Fruit fly (Drosophila melanogaster) Kc167 (cell line): ENCODE measurements around the gene CG14024.

ENCODE experiments used
- Myc ChIP-seq: fragments of >200 bp; optimal IDR thresholded peaks from 2 replicates; lab custom pipeline; 2017; ENCODE audit warnings: missing external identifiers
- Sin3A ChIP-seq: fragments of >200 bp; optimal IDR thresholded peaks from 2 replicates; lab custom pipeline; 2018; ENCODE audit warnings: missing external identifiers
- h ChIP-seq: fragments of >200 bp; optimal IDR thresholded peaks from 3 replicates; lab custom pipeline; 2018; ENCODE audit warnings: missing external identifiers
- insv ChIP-seq: fragments of >200 bp; optimal IDR thresholded peaks from 3 replicates; lab custom pipeline; 2018; ENCODE audit warnings: missing external identifiers
- psq ChIP-seq: fragments of >200 bp; optimal IDR thresholded peaks from 2 replicates; lab custom pipeline; 2017; ENCODE audit warnings: missing external identifiers
- ttk ChIP-seq: sonication (Bioruptor generic); optimal IDR thresholded peaks from 2 replicates; lab custom pipeline; 2017; ENCODE audit warnings: missing external identifiers

Gene CG14024

dm6 chr2L:5314630-5315159 lies at the start of gene CG14024:
CG14024 (minus strand) TSS chr2L:5314895.
- no peak for TF ChIP-seq insv
- no peak for TF ChIP-seq h
- TF ChIP-seq ttk, result no peak
- TF ChIP-seq Myc (lab: Kevin White, UChicago), result no peak
- TF ChIP-seq Sin3A (lab: Kevin White, UChicago), result no peak
- TF ChIP-seq psq (lab: Kevin White, UChicago), result no peak

dm6 chr2L:5362351-5362750 lies 47.7 kb upstream of the CG14024 start:
- TF ChIP-seq h (no peak), Sin3A (lab: Kevin White, UChicago) (no peak), psq (lab: Kevin White, UChicago) (no peak), ttk (no peak), Myc (lab: Kevin White, UChicago) (no peak), insv (no peak)

- no peak for TF ChIP-seq ttk
- no peak for TF ChIP-seq h
- TF ChIP-seq Sin3A (lab: Kevin White, UChicago), result no peak
- no peak for TF ChIP-seq psq (lab: Kevin White, UChicago)
- no peak for TF ChIP-seq insv
- TF ChIP-seq Myc (lab: Kevin White, UChicago), result no peak
These were observed 38.8 kb upstream of the CG14024 start for dm6 chr2L:5353454-5353853.

DNA sequence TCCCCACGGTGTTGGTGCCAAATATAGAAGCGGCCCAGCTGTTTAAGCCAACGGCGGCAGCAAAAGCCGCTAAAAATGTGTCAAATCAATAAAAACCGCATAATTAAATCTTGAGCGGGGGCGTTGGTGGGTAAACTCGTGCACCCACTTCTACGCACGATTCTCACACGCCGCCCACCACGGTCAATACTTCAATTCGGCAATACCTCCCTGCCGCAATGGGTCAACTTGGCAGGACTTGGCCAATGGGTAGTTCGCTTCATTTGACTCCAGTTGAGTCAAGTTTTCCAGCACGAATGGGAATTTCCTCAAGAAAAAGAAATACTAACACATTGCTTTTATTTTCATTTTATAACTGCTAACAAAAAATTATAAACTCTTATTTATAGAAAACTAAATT lies 33.9 kb upstream of the CG14024 start:
- TF ChIP-seq Myc (lab: Kevin White, UChicago) (no peak), psq (lab: Kevin White, UChicago) (no peak), Sin3A (lab: Kevin White, UChicago) (no peak), insv (no peak), h (no peak), ttk (no peak)

DNA sequence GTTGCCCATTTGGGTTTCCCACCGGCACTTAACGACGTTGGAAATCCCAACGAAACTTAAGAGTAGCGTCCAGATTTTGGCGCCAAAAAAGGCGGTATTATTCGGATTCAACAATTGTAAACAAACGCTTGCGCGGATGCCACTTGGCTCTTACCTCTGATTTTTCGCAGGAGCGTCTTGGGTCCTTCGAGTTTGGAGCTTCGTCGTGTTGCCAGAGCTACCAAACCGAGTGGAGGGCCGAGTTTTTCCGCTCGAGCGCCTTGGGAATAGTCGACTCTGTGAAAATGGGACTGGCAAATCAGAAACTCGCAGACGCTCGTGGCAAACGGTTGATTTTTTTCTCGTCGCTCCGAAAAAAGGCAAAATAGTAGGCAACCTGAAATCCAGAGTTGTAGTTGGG lies 31.2 kb upstream of the CG14024 start, which contains the start of gene nompC:
TSS of gene nompC (plus strand) at position 301 of the 400 bp plus-strand sequence.
- no peak for TF ChIP-seq Myc (lab: Kevin White, UChicago)
- no peak for TF ChIP-seq insv
- no peak for TF ChIP-seq Sin3A (lab: Kevin White, UChicago)
- no peak for TF ChIP-seq psq (lab: Kevin White, UChicago)
- no peak for TF ChIP-seq h
- no peak for TF ChIP-seq ttk

dm6 chr2L:5342119-5342817 lies 27.6 kb upstream of the CG14024 start, which contains the start of gene Acsf2:
Acsf2 (minus strand) TSS chr2L:5342234.
- TF ChIP-seq psq (lab: Kevin White, UChicago), result no peak
- TF ChIP-seq ttk, result no peak
- no peak for TF ChIP-seq Myc (lab: Kevin White, UChicago)
- no peak for TF ChIP-seq h
- no peak for TF ChIP-seq insv
- TF ChIP-seq Sin3A (lab: Kevin White, UChicago), result no peak

- no peak for TF ChIP-seq ttk
- no peak for TF ChIP-seq h
- no peak for TF ChIP-seq Sin3A (lab: Kevin White, UChicago)
These were observed 26.4 kb upstream of the CG14024 start for dm6 chr2L:5341015-5341608.

dm6 chr2L:5338721-5339036 lies 24.0 kb upstream of the CG14024 start:
- no peak for TF ChIP-seq psq (lab: Kevin White, UChicago)
- TF ChIP-seq h, result no peak
- TF ChIP-seq Myc (lab: Kevin White, UChicago), result no peak

dm6 chr2L:5338024-5338720 lies 23.5 kb upstream of the CG14024 start, which contains the start of gene fusl:
fusl (minus strand) TSS chr2L:5338073.
- TF ChIP-seq insv, result no peak
- TF ChIP-seq psq (lab: Kevin White, UChicago), result no peak
- TF ChIP-seq h, result no peak
- TF ChIP-seq Myc (lab: Kevin White, UChicago), result no peak
- TF ChIP-seq Sin3A (lab: Kevin White, UChicago), result no peak
- no peak for TF ChIP-seq ttk

- no peak for TF ChIP-seq insv
- TF ChIP-seq h, result no peak
- no peak for TF ChIP-seq Sin3A (lab: Kevin White, UChicago)
These were observed 22.5 kb upstream of the CG14024 start for dm6 chr2L:5337159-5337558.

DNA sequence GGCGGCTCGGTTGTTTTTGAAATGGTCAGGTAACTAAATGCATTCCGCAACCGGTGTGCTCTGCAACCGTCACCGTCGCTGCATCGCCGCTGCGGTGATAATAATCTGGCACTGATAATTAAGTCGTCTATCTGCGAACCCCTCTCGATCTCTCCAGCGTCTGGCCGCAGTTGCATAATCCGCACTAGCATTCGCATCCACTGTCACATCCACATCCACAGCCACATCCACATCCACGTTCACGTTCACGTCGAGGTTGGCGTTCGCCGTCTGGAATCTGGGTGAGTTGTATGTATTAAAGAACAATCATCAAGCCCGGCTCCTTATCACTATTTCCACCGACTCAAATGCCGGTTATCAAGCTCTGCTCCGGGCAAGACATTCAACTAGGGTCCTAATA lies 17.9 kb upstream of the CG14024 start:
- TF ChIP-seq ttk (no peak), insv (no peak), h (no peak), Sin3A (lab: Kevin White, UChicago) (no peak), psq (lab: Kevin White, UChicago) (no peak), Myc (lab: Kevin White, UChicago) (no peak)

DNA sequence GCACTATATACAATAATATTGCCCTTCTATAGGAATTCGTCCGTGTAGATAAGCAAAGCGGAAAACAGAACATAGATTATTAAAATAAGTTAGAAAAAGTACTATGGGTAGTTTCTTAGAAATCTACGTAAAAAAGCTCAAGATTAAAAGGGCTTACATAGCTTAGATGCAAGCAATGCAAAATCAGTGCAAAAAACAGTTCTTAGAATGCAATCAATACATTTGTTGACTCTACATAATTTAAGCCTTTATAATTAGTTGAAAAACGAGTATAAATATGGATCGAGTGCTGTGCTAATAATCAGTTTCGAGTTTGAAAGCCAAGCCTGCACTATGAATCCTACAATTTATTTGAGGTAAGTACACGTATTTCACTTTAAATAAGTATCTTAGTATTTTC lies 14.9 kb upstream of the CG14024 start, which contains the start of gene TotM:
TSS of gene TotM (plus strand) at position 301 of the 400 bp plus-strand sequence.
- no peak for TF ChIP-seq psq (lab: Kevin White, UChicago)
- TF ChIP-seq ttk, result no peak
- TF ChIP-seq h, result no peak
- TF ChIP-seq Sin3A (lab: Kevin White, UChicago), result no peak
- no peak for TF ChIP-seq insv
